Fruit fly (Drosophila melanogaster) whole organism, wandering third instar larva: ENCODE data around the gene CG17549.

Experiments
- Dfd ChIP-seq: fragments of >200 bp; optimal IDR thresholded peaks from 2 replicates; lab custom pipeline; 2017; ENCODE audit warnings: missing biosample characterization, missing genetic modification characterization
- Hr78 ChIP-seq: fragments of >200 bp; optimal IDR thresholded peaks from 2 replicates; lab custom pipeline; 2017; ENCODE audit warnings: missing biosample characterization, missing genetic modification characterization
- OdsH ChIP-seq: fragments of 200-800 bp; sonication (Bioruptor generic); optimal IDR thresholded peaks from 2 replicates; lab custom pipeline; 2016; ENCODE audit warnings: missing biosample characterization, mild to moderate bottlenecking, missing genetic modification characterization

dm6 chr2L:19429731-19430130, 39.9 kb upstream of the CG17549 start:
- TF ChIP-seq Dfd (GFP tag; lab: Kevin White, UChicago) (no peak), Hr78 (no peak), OdsH (GFP tag; lab: Kevin White, UChicago) (no peak)
